Fruit fly (Drosophila melanogaster): Measurements from ENCODE around the gene vap.

The vap gene

DNA sequence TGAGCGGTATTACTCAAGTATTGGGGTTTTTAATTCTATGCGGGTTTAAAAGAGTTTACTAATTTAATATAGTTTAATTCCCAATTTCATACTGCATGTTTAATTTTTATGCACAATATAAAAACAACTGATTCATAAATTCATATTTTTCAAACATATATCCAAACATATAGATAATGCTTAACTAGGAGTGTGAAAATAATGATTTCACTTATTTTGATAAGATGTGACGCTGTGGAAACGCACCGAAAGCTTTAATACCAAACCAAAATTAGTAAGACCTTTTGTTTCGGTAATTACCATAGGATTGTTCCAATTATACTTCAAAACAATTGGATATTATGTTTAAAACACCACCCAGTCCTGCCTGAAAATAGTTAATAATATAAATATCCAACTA lies 22.1 kb downstream of the vap start, which contains the start of gene Slc25A46a (continued):
- no peak for TF ChIP-seq CG16779 (GFP tag; IDR thresholded peaks at IDR 0.05)
- TF ChIP-seq Hr78 (GFP tag; optimal IDR thresholded peaks at IDR 0.05): no peak
- TF ChIP-seq CG17385 (GFP tag; optimal IDR thresholded peaks at IDR 0.05): no peak
- TF ChIP-seq Side (GFP tag; optimal IDR thresholded peaks at IDR 0.05): no peak
- TF ChIP-seq CG13624 (GFP tag; optimal IDR thresholded peaks at IDR 0.05): no peak
- no peak for TF ChIP-seq CG15011 (GFP tag; optimal IDR thresholded peaks at IDR 0.05)
- no peak for TF ChIP-seq Tbp (GFP tag; optimal IDR thresholded peaks at IDR 0.05)
- TF ChIP-seq ci (GFP tag; IDR thresholded peaks at IDR 0.05): no peak
- no peak for TF ChIP-seq Sin3A (optimal IDR thresholded peaks at IDR 0.05)
- no peak for TF ChIP-seq CG11504 (tag; optimal IDR thresholded peaks at IDR 0.05)
- no peak for TF ChIP-seq hb (GFP tag; IDR thresholded peaks at IDR 0.05; ENCODE audit: partially characterized antibody)
- no peak for TF ChIP-seq CG33557 (GFP tag; optimal IDR thresholded peaks at IDR 0.05)
- no peak for TF ChIP-seq CG14667 (GFP tag; IDR thresholded peaks at IDR 0.05)
- TF ChIP-seq slp2 (GFP tag; optimal IDR thresholded peaks at IDR 0.05): no peak
- no peak for TF ChIP-seq her (GFP tag; optimal IDR thresholded peaks at IDR 0.05)
- no peak for TF ChIP-seq jing (GFP tag; optimal IDR thresholded peaks at IDR 0.05)
- TF ChIP-seq CG10543 (GFP tag; optimal IDR thresholded peaks at IDR 0.05): no peak
- TF ChIP-seq Fer1 (GFP tag; optimal IDR thresholded peaks at IDR 0.05): no peak
- TF ChIP-seq CG10321 (GFP tag; IDR thresholded peaks at IDR 0.05): no peak
- TF ChIP-seq exex (tag; optimal IDR thresholded peaks at IDR 0.05): no peak
- TF ChIP-seq unc-4 (GFP tag; IDR thresholded peaks at IDR 0.05; ENCODE audit: partially characterized antibody): no peak
- TF ChIP-seq luna (GFP tag; optimal IDR thresholded peaks at IDR 0.05): no peak
- TF ChIP-seq CG18011 (GFP tag; optimal IDR thresholded peaks at IDR 0.05): no peak
- no peak for TF ChIP-seq salm (tag; optimal IDR thresholded peaks at IDR 0.05)
- no peak for TF ChIP-seq pan (optimal IDR thresholded peaks at IDR 0.05)
- TF ChIP-seq pan (GFP tag; optimal IDR thresholded peaks at IDR 0.05 in 1 of 2, IDR thresholded peaks at IDR 0.05 in 1 of 2): no peak
- TF ChIP-seq wor (GFP tag; IDR thresholded peaks at IDR 0.05): no peak
- TF ChIP-seq CG31388 (GFP tag; optimal IDR thresholded peaks at IDR 0.05): no peak
- TF ChIP-seq sr (GFP tag; IDR thresholded peaks at IDR 0.05): no peak
- TF ChIP-seq PHDP (tag; optimal IDR thresholded peaks at IDR 0.05): no peak
- TF ChIP-seq zen2 (GFP tag; IDR thresholded peaks at IDR 0.05; ENCODE audit: partially characterized antibody): no peak
- no peak for TF ChIP-seq Mes4 (GFP tag; optimal IDR thresholded peaks at IDR 0.05)
- no peak for TF ChIP-seq ro (GFP tag; IDR thresholded peaks at IDR 0.05)
- TF ChIP-seq slou (GFP tag; optimal IDR thresholded peaks at IDR 0.05): no peak
- TF ChIP-seq crp (GFP tag; optimal IDR thresholded peaks at IDR 0.05): peak in 1 of 2 experiments; percentile 13
- no peak for TF ChIP-seq CG17568 (GFP tag; optimal IDR thresholded peaks at IDR 0.05)
- peak; percentile 30 for TF ChIP-seq zen (tag; optimal IDR thresholded peaks at IDR 0.05)
- TF ChIP-seq CG10654 (GFP tag; optimal IDR thresholded peaks at IDR 0.05): no peak
- TF ChIP-seq sqz (GFP tag; optimal IDR thresholded peaks at IDR 0.05): no peak
- TF ChIP-seq Sox100B (GFP tag; optimal IDR thresholded peaks at IDR 0.05): no peak
- TF ChIP-seq gcm (GFP tag; optimal IDR thresholded peaks at IDR 0.05): no peak
- TF ChIP-seq so (GFP tag; IDR thresholded peaks at IDR 0.05): no peak
- no peak for TF ChIP-seq da (GFP tag; optimal IDR thresholded peaks at IDR 0.05)
- TF ChIP-seq dm (GFP tag; optimal IDR thresholded peaks at IDR 0.05): no peak
- no peak for TF ChIP-seq Hr51 (GFP tag; optimal IDR thresholded peaks at IDR 0.05)
- TF ChIP-seq Oli (tag; optimal IDR thresholded peaks at IDR 0.05): no peak
- peak; percentile 64 for TF ChIP-seq gfzf (GFP tag; optimal IDR thresholded peaks at IDR 0.05)
- no peak for TF ChIP-seq rib (GFP tag; IDR thresholded peaks at IDR 0.05)
- TF ChIP-seq h (optimal IDR thresholded peaks at IDR 0.05): no peak
- TF ChIP-seq Aef1 (GFP tag; IDR thresholded peaks at IDR 0.05): no peak
- no peak for TF ChIP-seq CTCF (GFP tag; optimal IDR thresholded peaks at IDR 0.05)
- TF ChIP-seq Sry-β (GFP tag; optimal IDR thresholded peaks at IDR 0.05): no peak
- TF ChIP-seq CG15479 (GFP tag; optimal IDR thresholded peaks at IDR 0.05): no peak

Measured in whole organism, embryonic.